Fruit fly (Drosophila melanogaster) S2 (cell line): ENCODE results near the gene eIF3e.

ENCODE experiments used
- CG8478 ChIP-seq: fragments of >200 bp; optimal IDR thresholded peaks from 2 replicates; lab custom pipeline; 2018
- CTCF ChIP-seq, 2 experiments: fragments of >200 bp; optimal IDR thresholded peaks; 2 replicates each; lab custom pipeline; 2018

DNA sequence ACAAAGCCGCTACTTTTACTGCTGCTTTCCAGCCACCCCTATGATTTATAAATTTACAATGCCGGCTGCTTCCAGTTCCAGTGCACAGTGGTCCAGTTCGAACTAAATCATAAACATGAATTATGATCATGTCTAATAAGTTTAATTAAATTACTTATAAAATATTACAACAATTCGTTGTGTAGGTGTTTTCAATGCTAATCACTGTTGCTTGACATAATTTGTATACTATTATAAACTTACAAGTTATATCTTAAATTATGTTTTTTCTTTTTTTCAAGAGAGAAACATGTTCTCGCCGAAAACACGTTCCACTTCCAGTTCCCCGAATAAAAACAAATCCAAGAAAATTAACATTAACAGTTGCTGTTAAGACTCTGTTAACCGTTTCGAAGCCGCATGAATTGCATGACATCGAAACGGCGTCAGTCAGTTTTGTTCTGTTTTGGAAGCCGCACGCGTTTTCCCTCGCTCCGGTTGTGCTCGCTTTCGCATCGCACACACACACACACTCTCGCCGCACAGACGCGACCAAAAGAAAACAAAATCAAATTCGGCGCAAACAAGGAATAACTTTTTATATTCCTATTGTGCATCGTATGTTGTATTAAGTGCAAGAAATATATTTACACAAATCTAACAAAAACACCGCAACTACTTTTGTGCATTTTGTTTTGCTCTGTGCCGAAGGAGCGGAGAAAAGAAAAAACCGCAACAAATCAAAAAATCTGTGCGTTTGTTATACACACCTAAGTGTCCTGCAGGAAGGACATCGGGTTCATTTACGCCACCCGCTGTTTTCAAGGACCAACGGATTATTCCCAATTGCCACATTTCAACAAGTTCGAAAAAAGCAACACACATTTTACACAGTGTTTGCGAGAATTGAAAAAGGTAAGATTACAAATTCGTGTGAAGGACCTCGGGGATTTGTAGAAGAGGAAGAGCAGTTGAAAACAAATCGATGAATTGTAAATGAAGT, 20.8 kb downstream of the eIF3e start, which contains the start of gene Nrt:
- TF ChIP-seq CTCF (optimal IDR thresholded peaks at IDR 0.05; lab: Kevin White, UChicago) (no peak), CG8478 (lab: Kevin White, UChicago) (no peak)
